Worm (Caenorhabditis elegans): ENCODE measurements around the gene F31F6.3.

Gene F31F6.3

DNA sequence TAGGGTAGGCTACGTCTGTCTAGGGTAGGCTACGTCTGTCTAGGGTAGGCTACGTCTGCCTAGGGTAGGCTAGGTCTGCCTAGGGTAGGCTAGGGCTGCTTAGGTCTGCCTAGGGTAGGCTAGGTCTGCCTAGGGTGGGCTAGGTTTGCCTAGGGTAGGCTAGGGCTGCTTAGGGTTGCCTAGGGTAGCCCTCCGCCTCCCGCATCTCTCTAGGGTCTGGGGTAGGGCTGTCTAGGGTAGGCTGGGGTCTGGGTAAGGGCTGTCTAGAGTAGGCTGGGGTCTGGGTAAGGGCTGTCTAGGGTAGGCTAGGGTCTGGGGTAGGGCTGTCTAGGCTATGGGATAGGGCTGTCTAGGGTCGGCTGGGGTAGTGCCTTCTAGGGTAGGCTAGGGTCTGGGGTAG lies 5.0 kb upstream of the F31F6.3 start:
- TF ChIP-seq pag-3 (tag; optimal IDR thresholded peaks at IDR 0.05; ENCODE audit: borderline replicate concordance, insufficient read depth) (no peak), efl-3 (GFP tag; optimal IDR thresholded peaks at IDR 0.05) (no peak), Y116A8C.19 (tag; optimal IDR thresholded peaks at IDR 0.05; ENCODE audit: borderline replicate concordance) (no peak)

DNA sequence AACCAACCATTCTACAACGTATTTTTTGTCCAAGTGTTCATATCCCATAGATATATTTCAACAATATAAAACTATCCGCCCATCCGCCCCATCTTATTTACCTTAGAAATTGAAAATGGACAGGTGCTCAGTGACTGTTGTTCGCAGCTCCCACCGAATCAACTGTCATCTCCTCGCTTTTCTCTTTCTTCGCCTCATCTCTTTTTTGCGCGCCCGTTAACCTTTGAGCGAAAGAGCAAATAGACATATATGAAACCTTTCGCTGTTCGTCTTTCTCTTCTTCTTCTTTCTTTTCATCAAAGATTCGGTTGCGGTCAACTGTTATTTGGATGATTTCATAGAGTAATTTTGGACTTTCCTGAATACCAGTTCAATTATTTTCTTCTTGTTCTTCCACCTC lies 3.0 kb upstream of the F31F6.3 start, which contains the start of gene sssh-1:
sssh-1 (plus strand) TSS at position 301 of the 400 bp plus-strand sequence.
- TF ChIP-seq nhr-84 (tag; optimal IDR thresholded peaks at IDR 0.05) (no peak), fkh-8 (tag; optimal IDR thresholded peaks at IDR 0.05) (no peak)

DNA sequence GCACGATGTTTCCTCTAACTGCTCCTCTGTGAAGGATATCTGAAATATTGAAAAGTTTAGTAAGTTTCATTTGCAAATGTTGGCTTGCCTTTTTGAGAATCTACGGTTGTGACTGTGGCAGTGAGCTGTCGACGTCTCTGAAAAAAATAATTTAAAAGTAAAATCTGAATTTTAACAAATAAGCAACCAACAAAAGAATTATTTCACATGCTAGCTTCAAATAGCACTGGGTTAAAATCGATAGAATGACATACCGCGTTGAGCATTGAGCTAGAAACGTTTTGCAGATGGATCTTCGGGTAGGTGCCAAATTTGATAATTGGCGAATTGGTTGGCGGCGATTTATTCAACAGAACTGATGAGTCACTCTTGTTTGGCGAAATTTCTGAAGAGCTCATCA lies 887 bp downstream of the F31F6.3 start, which contains the start of gene F31F6.2:
F31F6.2 (minus strand) TSS at position 101 of the 400 bp plus-strand sequence.
- TF ChIP-seq C34B4.2 (tag; optimal IDR thresholded peaks at IDR 0.05), result no peak
- no peak for TF ChIP-seq sox-4 (tag; optimal IDR thresholded peaks at IDR 0.05)
- TF ChIP-seq nhr-76 (tag; optimal IDR thresholded peaks at IDR 0.05), result no peak
- no peak for TF ChIP-seq nhr-11 (tag; optimal IDR thresholded peaks at IDR 0.05)
- TF ChIP-seq swsn-7 (tag; optimal IDR thresholded peaks at IDR 0.05), result no peak
- TF ChIP-seq pqm-1 (tag; optimal IDR thresholded peaks at IDR 0.05), result no peak
- TF ChIP-seq unc-62 (GFP tag; optimal IDR thresholded peaks at IDR 0.05), result no peak
- TF ChIP-seq nhr-20 (tag; optimal IDR thresholded peaks at IDR 0.05), result no peak
- no peak for TF ChIP-seq nhr-84 (tag; optimal IDR thresholded peaks at IDR 0.05)
- TF ChIP-seq rnt-1 (tag; optimal IDR thresholded peaks at IDR 0.05), result no peak
- no peak for TF ChIP-seq snu-23 (GFP tag; optimal IDR thresholded peaks at IDR 0.05)
- TF ChIP-seq grh-1 (GFP tag; IDR thresholded peaks at IDR 0.05), result no peak
- TF ChIP-seq nhr-237 (tag; optimal IDR thresholded peaks at IDR 0.05), result no peak
- TF ChIP-seq unc-30 (tag; optimal IDR thresholded peaks at IDR 0.05), result no peak

DNA sequence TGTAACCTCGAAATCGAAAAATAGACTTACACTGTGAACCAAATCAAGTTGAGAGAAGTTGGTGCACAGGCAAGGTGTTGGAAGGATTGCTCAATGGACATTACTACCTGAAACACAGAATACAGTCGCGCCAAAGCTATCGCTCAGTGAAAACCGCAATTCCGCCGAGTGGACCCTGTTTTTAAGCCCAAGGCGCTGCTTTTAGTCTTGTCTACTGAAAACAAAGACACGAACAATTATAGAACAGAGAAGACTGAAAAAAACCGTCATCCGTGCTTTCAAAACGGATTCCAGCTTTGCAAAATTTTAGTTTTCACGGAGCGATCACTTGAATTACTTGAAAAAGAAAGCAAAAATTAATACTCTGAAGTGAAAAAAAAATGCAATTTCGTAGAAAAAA lies 4.5 kb downstream of the F31F6.3 start, which contains the start of gene F31F6.1:
F31F6.1 (minus strand) TSS at position 101 of the 400 bp plus-strand sequence.
- no peak for TF ChIP-seq efl-3 (GFP tag; optimal IDR thresholded peaks at IDR 0.05)
- TF ChIP-seq tbx-2 (tag; optimal IDR thresholded peaks at IDR 0.05), result no peak
- no peak for TF ChIP-seq nhr-28 (tag; optimal IDR thresholded peaks at IDR 0.05)
- no peak for TF ChIP-seq mab-9 (GFP tag; IDR thresholded peaks at IDR 0.05)
- TF ChIP-seq lir-3 (tag; optimal IDR thresholded peaks at IDR 0.05; ENCODE audit: poor library complexity), result no peak
- no peak for TF ChIP-seq isw-1 (GFP tag; IDR thresholded peaks at IDR 0.05)
- no peak for TF ChIP-seq jun-1 (tag; optimal IDR thresholded peaks at IDR 0.05)

DNA sequence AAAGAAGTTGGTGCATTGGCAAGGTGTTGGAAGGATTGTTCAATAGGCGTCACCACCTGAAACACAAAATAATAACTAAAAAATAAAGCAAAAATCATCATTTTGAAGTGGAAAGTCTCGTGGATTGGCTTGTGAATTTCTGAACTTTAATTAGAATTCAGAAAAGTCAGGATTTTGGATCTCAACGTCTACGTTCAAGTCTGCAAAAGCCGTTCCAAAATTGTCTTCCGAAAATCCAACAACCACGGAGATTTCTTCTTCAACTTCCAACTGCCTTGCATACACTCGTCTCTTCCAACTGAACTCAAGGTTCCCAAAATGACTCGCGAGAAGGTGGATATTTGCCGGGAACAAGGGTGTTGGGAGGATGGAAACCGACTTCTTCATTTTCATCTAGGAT lies 6.9 kb downstream of the F31F6.3 start, which contains the start of gene C27C12.3:
C27C12.3 (minus strand) TSS at position 101 of the 400 bp plus-strand sequence.
- no peak for TF ChIP-seq vab-15 (tag; optimal IDR thresholded peaks at IDR 0.05)
- no peak for TF ChIP-seq unc-98 (GFP tag; IDR thresholded peaks at IDR 0.05)
- no peak for TF ChIP-seq dpl-1 (GFP tag; optimal IDR thresholded peaks at IDR 0.05)
- no peak for TF ChIP-seq nhr-76 (tag; optimal IDR thresholded peaks at IDR 0.05)
- no peak for TF ChIP-seq C16A3.4 (tag; optimal IDR thresholded peaks at IDR 0.05)
- TF ChIP-seq lsy-2 (tag; optimal IDR thresholded peaks at IDR 0.05), result no peak
- no peak for TF ChIP-seq aha-1 (tag; optimal IDR thresholded peaks at IDR 0.05)
- TF ChIP-seq ets-5 (GFP tag; IDR thresholded peaks at IDR 0.05), result no peak
- TF ChIP-seq isw-1 (GFP tag; IDR thresholded peaks at IDR 0.05), result no peak
- TF ChIP-seq egl-27 (tag; optimal IDR thresholded peaks at IDR 0.05), result no peak
- TF ChIP-seq fos-1 (tag; optimal IDR thresholded peaks at IDR 0.05), result no peak

DNA sequence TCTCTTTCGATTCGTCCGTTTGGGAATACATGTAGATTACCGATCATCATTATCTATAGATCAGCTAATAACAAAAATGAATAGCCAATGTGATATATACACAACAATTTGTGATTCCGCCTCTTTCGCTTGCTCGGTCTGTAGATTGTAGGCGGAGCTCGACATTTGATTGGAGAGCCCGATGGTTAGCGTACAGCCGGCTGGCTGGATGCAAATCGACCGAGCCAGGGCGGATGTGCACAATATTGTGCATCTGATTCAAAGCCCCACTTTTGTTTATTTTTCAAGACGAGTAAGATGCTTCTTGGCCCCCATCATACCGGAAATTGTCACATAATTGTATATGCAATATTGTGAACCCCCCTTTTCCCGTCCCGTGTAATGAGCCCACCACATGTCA lies 10.9 kb downstream of the F31F6.3 start, which contains the start of gene dmd-4:
dmd-4 (minus strand) TSS at position 101 of the 400 bp plus-strand sequence.
- TF ChIP-seq pqm-1 (tag; optimal IDR thresholded peaks at IDR 0.05), result no peak
- TF ChIP-seq sptf-1 (tag; optimal IDR thresholded peaks at IDR 0.05), result no peak
- TF ChIP-seq rnt-1 (tag; optimal IDR thresholded peaks at IDR 0.05), result no peak
- TF ChIP-seq lin-13 (GFP tag; optimal IDR thresholded peaks at IDR 0.05), result no peak

Measured in whole organism, L1 larva.